Worm (Caenorhabditis elegans) whole organism, mixed stage, embryonic: ENCODE data around the gene sek-5.
A peak's percentile ranks its signal among the peaks of the same experiment; 100 is the strongest.

Experiments
- M03D4.4 ChIP-seq: sonication (generic microtip); optimal IDR thresholded peaks from 2 replicates; lab custom pipeline; 2017; ENCODE audit warnings: mild to moderate bottlenecking, missing genetic modification characterization, missing compliant biosample characterization
- bed-3 ChIP-seq: fragments of 200-800 bp; sonication (Bioruptor generic); optimal IDR thresholded peaks from 3 replicates; lab custom pipeline; 2018; ENCODE audit warnings: mild to moderate bottlenecking, missing genetic modification characterization, moderate library complexity, missing compliant biosample characterization
- blmp-1 ChIP-seq: fragments of 150-350 bp; optimal IDR thresholded peaks from 2 replicates; lab custom pipeline; 2014; ENCODE audit warnings: missing biosample characterization, missing genetic modification characterization
- ceh-39 ChIP-seq: fragments of 150-350 bp; optimal IDR thresholded peaks from 2 replicates; lab custom pipeline; 2014; ENCODE audit warnings: missing biosample characterization, missing genetic modification characterization
- ceh-43 ChIP-seq: fragments of 200-800 bp; sonication (Bioruptor generic); optimal IDR thresholded peaks from 2 replicates; lab custom pipeline; 2018; ENCODE audit warnings: mild to moderate bottlenecking, missing genetic modification characterization, moderate library complexity, missing compliant biosample characterization
- ceh-83 ChIP-seq: fragments of 200-800 bp; sonication (Bioruptor generic); optimal IDR thresholded peaks from 2 replicates; lab custom pipeline; 2018; ENCODE audit warnings: mild to moderate bottlenecking, missing genetic modification characterization, missing compliant biosample characterization
- ces-1 ChIP-seq: fragments of 150-350 bp; optimal IDR thresholded peaks from 2 replicates; lab custom pipeline; 2014; ENCODE audit warnings: missing biosample characterization, missing genetic modification reagents, missing genetic modification characterization
- cnd-1 ChIP-seq: fragments of 200-800 bp; sonication (Bioruptor generic); optimal IDR thresholded peaks from 2 replicates; lab custom pipeline; 2018; ENCODE audit warnings: mild to moderate bottlenecking, missing genetic modification characterization, missing compliant biosample characterization
- drap-1 ChIP-seq: fragments of 200-800 bp; sonication (Bioruptor generic); optimal IDR thresholded peaks from 3 replicates; lab custom pipeline; 2018; ENCODE audit warnings: mild to moderate bottlenecking, missing genetic modification characterization, missing compliant biosample characterization
- elt-1 ChIP-seq: sonication (generic microtip); optimal IDR thresholded peaks from 2 replicates; lab custom pipeline; 2017; ENCODE audit warnings: missing genetic modification characterization, mild to moderate bottlenecking, missing compliant biosample characterization, antibody characterized with exemption, moderate library complexity, borderline replicate concordance; ENCODE audit not compliant: insufficient read depth
- elt-3 ChIP-seq: fragments of 150-350 bp; optimal IDR thresholded peaks from 2 replicates; lab custom pipeline; 2014; ENCODE audit warnings: missing biosample characterization, missing genetic modification characterization
- flh-1 ChIP-seq: fragments of 200-800 bp; sonication (Bioruptor generic); optimal IDR thresholded peaks from 2 replicates; lab custom pipeline; 2018; ENCODE audit warnings: mild to moderate bottlenecking, missing genetic modification characterization, moderate library complexity, missing compliant biosample characterization
- ham-2 ChIP-seq: fragments of 200-800 bp; sonication (Bioruptor generic); optimal IDR thresholded peaks from 2 replicates; lab custom pipeline; 2018; ENCODE audit warnings: mild to moderate bottlenecking, missing genetic modification characterization, missing compliant biosample characterization
- hlh-1 ChIP-seq: fragments of 150-350 bp; optimal IDR thresholded peaks from 2 replicates; lab custom pipeline; 2014; ENCODE audit warnings: missing biosample characterization, missing genetic modification reagents, missing genetic modification characterization
- lin-13 ChIP-seq: fragments of 150-350 bp; optimal IDR thresholded peaks from 2 replicates; lab custom pipeline; 2014; ENCODE audit warnings: missing biosample characterization, missing genetic modification characterization
- lin-32 ChIP-seq: fragments of 200-800 bp; sonication (Bioruptor generic); optimal IDR thresholded peaks from 2 replicates; lab custom pipeline; 2018; ENCODE audit warnings: mild to moderate bottlenecking, missing genetic modification characterization, missing compliant biosample characterization
- lsy-2 ChIP-seq: fragments of 150-350 bp; optimal IDR thresholded peaks from 2 replicates; lab custom pipeline; 2014; ENCODE audit warnings: missing biosample characterization, missing genetic modification characterization
- mab-5 ChIP-seq: fragments of 150-350 bp; optimal IDR thresholded peaks from 2 replicates; lab custom pipeline; 2014; ENCODE audit warnings: missing biosample characterization, missing genetic modification characterization
- mep-1 ChIP-seq: fragments of 150-350 bp; optimal IDR thresholded peaks from 2 replicates; lab custom pipeline; 2017; ENCODE audit warnings: missing biosample characterization, missing genetic modification reagents, missing genetic modification characterization, inconsistent platforms
- mls-2 ChIP-seq: sonication (generic microtip); optimal IDR thresholded peaks from 2 replicates; lab custom pipeline; 2016; ENCODE audit warnings: mild to moderate bottlenecking, missing genetic modification characterization, moderate library complexity, missing compliant biosample characterization
- nhr-12 ChIP-seq: fragments of 150-350 bp; optimal IDR thresholded peaks from 2 replicates; lab custom pipeline; 2014; ENCODE audit warnings: missing biosample characterization, missing genetic modification characterization
- nhr-237 ChIP-seq: fragments of 150-350 bp; optimal IDR thresholded peaks from 2 replicates; lab custom pipeline; 2014; ENCODE audit warnings: missing biosample characterization, missing genetic modification characterization
- nhr-28 ChIP-seq: fragments of 150-350 bp; optimal IDR thresholded peaks from 2 replicates; lab custom pipeline; 2014; ENCODE audit warnings: missing biosample characterization, missing genetic modification characterization
- nhr-76 ChIP-seq: sonication (generic microtip); optimal IDR thresholded peaks from 2 replicates; lab custom pipeline; 2017; ENCODE audit warnings: missing biosample characterization, missing genetic modification characterization
- pha-4 ChIP-seq: fragments of 150-350 bp; optimal IDR thresholded peaks from 2 replicates; lab custom pipeline; 2018; ENCODE audit warnings: missing biosample characterization, missing genetic modification reagents, missing genetic modification characterization
- sem-2 ChIP-seq: fragments of 200-800 bp; sonication (Bioruptor generic); optimal IDR thresholded peaks from 2 replicates; lab custom pipeline; 2018; ENCODE audit warnings: mild to moderate bottlenecking, missing genetic modification characterization, missing compliant biosample characterization
- sptf-1 ChIP-seq: sonication (generic microtip); optimal IDR thresholded peaks from 2 replicates; lab custom pipeline; 2017; ENCODE audit warnings: mild to moderate bottlenecking, missing genetic modification characterization, moderate library complexity, missing compliant biosample characterization
- tbx-8 ChIP-seq: fragments of 200-800 bp; sonication (Bioruptor generic); optimal IDR thresholded peaks from 2 replicates; lab custom pipeline; 2018; ENCODE audit warnings: mild to moderate bottlenecking, missing genetic modification characterization, moderate library complexity, missing compliant biosample characterization
- unc-120 ChIP-seq: sonication (generic microtip); optimal IDR thresholded peaks from 2 replicates; lab custom pipeline; 2017; ENCODE audit warnings: missing genetic modification characterization, missing compliant biosample characterization; ENCODE audit not compliant: poor library complexity, severe bottlenecking
- unc-62 ChIP-seq: fragments of 150-350 bp; optimal IDR thresholded peaks from 2 replicates; lab custom pipeline; 2014; ENCODE audit warnings: missing biosample characterization, missing genetic modification reagents, missing genetic modification characterization
- zip-8 ChIP-seq: fragments of 150-350 bp; optimal IDR thresholded peaks from 2 replicates; lab custom pipeline; 2014; ENCODE audit warnings: missing biosample characterization, missing genetic modification characterization
- ztf-11 ChIP-seq: fragments of 150-350 bp; optimal IDR thresholded peaks from 2 replicates; lab custom pipeline; 2014; ENCODE audit warnings: missing biosample characterization, missing genetic modification characterization

The sek-5 gene

ce11 chrX:5377307-5377706 lies at the start of gene sek-5:
TSS of gene sek-5 (plus strand) at chrX:5377607.
- no peak for TF ChIP-seq ceh-83 (GFP tag; lab: Kevin White, UChicago)
- no peak for TF ChIP-seq hlh-1 (tag; lab: Kevin White, UChicago)
- TF ChIP-seq blmp-1 (tag; lab: Kevin White, UChicago), result no peak

- TF ChIP-seq ztf-11, result no peak
- no peak for TF ChIP-seq lsy-2 (tag; lab: Kevin White, UChicago)
- no peak for TF ChIP-seq ces-1
- no peak for TF ChIP-seq sptf-1
- no peak for TF ChIP-seq M03D4.4 (tag; lab: Kevin White, UChicago)
- no peak for TF ChIP-seq nhr-12 (tag; lab: Kevin White, UChicago)
Measured at ce11 chrX:5329236-5329635, 48.2 kb upstream of the sek-5 start, which contains the start of gene C26B9.5. TSS of gene C26B9.5 (plus strand) at chrX:5329479.

- no peak for TF ChIP-seq nhr-28 (tag; lab: Kevin White, UChicago)
- no peak for TF ChIP-seq mab-5
- no peak for TF ChIP-seq lin-13 (tag; lab: Kevin White, UChicago)
- TF ChIP-seq sptf-1, result no peak
- no peak for TF ChIP-seq M03D4.4 (tag; lab: Kevin White, UChicago)
- TF ChIP-seq mep-1, result no peak
- no peak for TF ChIP-seq pha-4
- TF ChIP-seq flh-1 (GFP tag; lab: Kevin White, UChicago), result no peak
- no peak for TF ChIP-seq elt-3 (tag; lab: Kevin White, UChicago)
- TF ChIP-seq cnd-1, result no peak
- no peak for TF ChIP-seq ham-2 (GFP tag; lab: Kevin White, UChicago)
Measured at ce11 chrX:5330765-5331164, 46.6 kb upstream of the sek-5 start.

- TF ChIP-seq sptf-1, result no peak
- TF ChIP-seq nhr-76, result no peak
- TF ChIP-seq ces-1, result no peak
- TF ChIP-seq ceh-83 (GFP tag; lab: Kevin White, UChicago), result no peak
- no peak for TF ChIP-seq lin-32 (GFP tag; lab: Kevin White, UChicago)
- TF ChIP-seq tbx-8 (GFP tag; lab: Kevin White, UChicago), result no peak
- TF ChIP-seq drap-1, result no peak
- no peak for TF ChIP-seq unc-62 (GFP tag; lab: Kevin White, UChicago)
- no peak for TF ChIP-seq bed-3 (GFP tag; lab: Kevin White, UChicago)
- TF ChIP-seq nhr-12 (tag; lab: Kevin White, UChicago), result no peak
- no peak for TF ChIP-seq mab-5
- TF ChIP-seq ceh-43 (GFP tag; lab: Kevin White, UChicago), result no peak
Measured at ce11 chrX:5335368-5335767, 42.0 kb upstream of the sek-5 start, which contains the start of gene C26B9.6. TSS of gene C26B9.6 (minus strand) at chrX:5335468.

DNA sequence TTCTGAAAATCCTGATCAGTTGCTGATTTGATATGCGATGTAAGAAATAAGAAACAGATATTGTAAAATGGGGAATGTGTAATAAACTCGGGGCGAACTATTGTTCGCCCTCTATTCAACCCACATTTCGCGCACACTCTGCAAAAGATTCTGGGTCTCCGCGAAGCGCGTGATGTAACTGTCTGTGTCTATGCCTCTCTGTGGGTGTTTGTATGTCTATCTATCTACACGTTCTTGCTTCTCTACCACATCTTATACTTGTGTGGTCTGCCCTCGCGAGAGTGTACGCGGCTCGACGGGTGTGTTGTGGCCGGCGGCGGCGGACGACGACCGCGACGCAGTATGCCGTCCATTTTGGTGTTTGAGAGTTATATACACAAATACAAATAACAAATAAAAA lies 40.9 kb upstream of the sek-5 start:
- TF ChIP-seq nhr-76, result no peak
- peak; percentile 46 for TF ChIP-seq bed-3 (GFP tag; lab: Kevin White, UChicago)
- no peak for TF ChIP-seq nhr-12 (tag; lab: Kevin White, UChicago)
- TF ChIP-seq sptf-1, result peak; percentile 57
- no peak for TF ChIP-seq elt-1 (tag; lab: Kevin White, UChicago)
- peak; percentile 15 for TF ChIP-seq ces-1
- no peak for TF ChIP-seq sem-2
- TF ChIP-seq lin-13 (tag; lab: Kevin White, UChicago), result no peak
- TF ChIP-seq ztf-11, result no peak
- TF ChIP-seq cnd-1, result no peak
- no peak for TF ChIP-seq tbx-8 (GFP tag; lab: Kevin White, UChicago)
- peak; percentile 5 for TF ChIP-seq lsy-2 (tag; lab: Kevin White, UChicago)
- peak; percentile 52 for TF ChIP-seq mls-2 (tag; lab: Kevin White, UChicago)
- TF ChIP-seq ceh-83 (GFP tag; lab: Kevin White, UChicago), result no peak
- TF ChIP-seq pha-4, result peak; percentile 90
- no peak for TF ChIP-seq lin-32 (GFP tag; lab: Kevin White, UChicago)
- peak; percentile 36 for TF ChIP-seq nhr-237 (tag; lab: Kevin White, UChicago)
- TF ChIP-seq ceh-43 (GFP tag; lab: Kevin White, UChicago), result no peak
- peak; percentile 75 for TF ChIP-seq ham-2 (GFP tag; lab: Kevin White, UChicago)
- TF ChIP-seq unc-120, result peak; percentile 60
- no peak for TF ChIP-seq ceh-39
- peak; percentile 47 for TF ChIP-seq M03D4.4 (tag; lab: Kevin White, UChicago)
- no peak for TF ChIP-seq zip-8 (tag; lab: Kevin White, UChicago)
- TF ChIP-seq hlh-1 (tag; lab: Kevin White, UChicago), result peak; percentile 72
- TF ChIP-seq drap-1, result peak; percentile 30
- TF ChIP-seq mep-1, result peak; percentile 57
- TF ChIP-seq elt-3 (tag; lab: Kevin White, UChicago), result no peak
- peak; percentile 8 for TF ChIP-seq unc-62 (GFP tag; lab: Kevin White, UChicago)
- TF ChIP-seq, all 35 proteins: peak for 14
